Worm (Caenorhabditis elegans): ENCODE data around the gene ttr-25.

DNA sequence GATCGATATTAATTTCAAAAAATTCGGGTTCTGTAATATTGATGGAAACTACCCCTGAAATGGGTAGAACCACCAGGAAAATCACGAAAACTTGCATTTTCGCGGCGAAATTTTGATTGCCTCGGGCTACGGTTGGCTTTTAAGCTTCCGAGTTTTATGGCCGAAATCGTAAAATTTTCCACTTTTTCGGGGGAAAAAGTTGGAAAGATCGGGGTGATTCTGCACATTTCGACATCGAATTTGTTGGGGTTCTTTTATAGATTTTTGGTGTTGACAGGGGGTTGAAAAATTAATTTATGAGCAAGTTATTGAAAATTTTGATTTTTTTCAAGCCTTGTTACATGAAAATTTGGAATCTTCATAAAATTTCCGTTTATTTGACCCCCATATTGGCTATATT is 2.8 kb upstream of the ttr-25 start, which contains the start of gene Y51A2D.8:
- TF ChIP-seq lsy-2 (tag; optimal IDR thresholded peaks at IDR 0.05) (no peak), ama-1 (optimal IDR thresholded peaks at IDR 0.05) (no peak), lin-14 (GFP tag; optimal IDR thresholded peaks at IDR 0.05) (no peak), Y116A8C.19 (tag; optimal IDR thresholded peaks at IDR 0.05; ENCODE audit: borderline replicate concordance) (no peak), nhr-12 (tag; optimal IDR thresholded peaks at IDR 0.05) (no peak), egl-27 (tag; optimal IDR thresholded peaks at IDR 0.05) (no peak), nhr-237 (tag; optimal IDR thresholded peaks at IDR 0.05) (no peak), unc-62 (GFP tag; optimal IDR thresholded peaks at IDR 0.05) (no peak), dpl-1 (GFP tag; optimal IDR thresholded peaks at IDR 0.05) (no peak), tbx-2 (tag; optimal IDR thresholded peaks at IDR 0.05) (no peak)

All from whole organism, L1 larva.